Worm (Caenorhabditis elegans): ENCODE data around the gene Y6E2A.7.
"Not testable (repeated sequence)": the region's sequence is repeated elsewhere in the genome, so short reads cannot be mapped to it uniquely, and the experiment has no call there.

ce11 chrV:15744366-15744765 lies 24.7 kb downstream of the Y6E2A.7 start, which contains the start of gene str-19:
- not testable (repeated sequence) for TF ChIP-seq W03F9.2, him-1, dao-5 (tag; optimal IDR thresholded peaks at IDR 0.05)

Measured in whole organism, L4/young adult.